Worm (Caenorhabditis elegans): ENCODE results near the gene Y70G10A.3.
"Not testable (repeated sequence)": the region's sequence is repeated elsewhere in the genome, so short reads cannot be mapped to it uniquely, and the experiment has no call there.

Y70G10A.3 gene

DNA sequence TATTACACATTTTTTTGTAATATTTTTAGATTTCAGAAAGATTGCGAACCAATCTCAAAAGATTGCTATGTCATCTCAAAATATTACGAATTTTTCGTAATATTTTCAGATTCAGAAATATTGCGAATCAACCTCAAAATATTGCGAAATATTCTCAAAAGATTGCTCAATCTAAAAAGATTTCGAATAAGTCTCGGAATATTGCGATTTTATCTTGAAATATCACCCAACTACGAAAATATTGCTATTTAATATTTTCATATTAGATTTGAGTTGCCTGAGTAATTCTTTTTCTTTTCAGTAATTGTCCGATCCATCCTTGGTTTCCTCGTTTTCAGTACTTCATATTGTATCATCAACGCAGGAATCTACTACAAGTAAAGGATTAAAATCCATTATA is 17.0 kb upstream of the Y70G10A.3 start, which contains the start of gene Y70G10A.4:
Gene Y70G10A.4 (plus strand): TSS at position 301 of the 400 bp plus-strand sequence.
- not testable (repeated sequence) for TF ChIP-seq elt-3, snpc-4, ZK546.5 (tag; optimal IDR thresholded peaks at IDR 0.05)

DNA sequence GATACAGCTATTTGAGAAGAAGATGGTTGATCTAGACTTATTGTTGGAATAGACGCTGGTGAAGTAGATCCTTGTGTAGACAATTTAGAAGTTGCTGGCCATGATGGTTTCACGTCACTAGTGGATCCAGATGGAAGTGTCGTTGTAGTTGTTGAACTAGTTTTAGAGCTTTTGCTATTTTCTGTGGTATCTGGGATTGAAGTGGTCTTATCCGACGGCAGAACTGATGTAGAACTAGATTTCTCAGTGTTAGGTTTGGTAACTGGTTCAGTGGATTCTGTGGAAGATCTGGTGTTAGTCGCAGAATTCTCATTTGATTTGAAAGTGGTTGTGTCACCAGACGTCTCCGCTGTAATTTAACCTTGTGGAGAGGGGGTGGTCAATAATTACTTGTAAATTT is 7.3 kb upstream of the Y70G10A.3 start:
- TF ChIP-seq lsy-12 (tag; optimal IDR thresholded peaks at IDR 0.05) (no peak), ztf-4 (tag; optimal IDR thresholded peaks at IDR 0.05) (no peak), nhr-43 (tag; optimal IDR thresholded peaks at IDR 0.05; ENCODE audit: poor library complexity, severe bottlenecking) (no peak), unc-62 (GFP tag; optimal IDR thresholded peaks at IDR 0.05) (no peak), lin-15B (tag; optimal IDR thresholded peaks at IDR 0.05) (no peak), nhr-76 (tag; optimal IDR thresholded peaks at IDR 0.05) (no peak), nhr-67 (tag; optimal IDR thresholded peaks at IDR 0.05) (no peak), fkh-10 (GFP tag; optimal IDR thresholded peaks at IDR 0.05) (no peak), egl-5 (tag; optimal IDR thresholded peaks at IDR 0.05) (no peak), pqm-1 (tag; optimal IDR thresholded peaks at IDR 0.05) (no peak), nhr-25 (tag; optimal IDR thresholded peaks at IDR 0.05) (no peak), nhr-23 (tag; optimal IDR thresholded peaks at IDR 0.05) (no peak), elt-2 (tag; optimal IDR thresholded peaks at IDR 0.05) (no peak)

DNA sequence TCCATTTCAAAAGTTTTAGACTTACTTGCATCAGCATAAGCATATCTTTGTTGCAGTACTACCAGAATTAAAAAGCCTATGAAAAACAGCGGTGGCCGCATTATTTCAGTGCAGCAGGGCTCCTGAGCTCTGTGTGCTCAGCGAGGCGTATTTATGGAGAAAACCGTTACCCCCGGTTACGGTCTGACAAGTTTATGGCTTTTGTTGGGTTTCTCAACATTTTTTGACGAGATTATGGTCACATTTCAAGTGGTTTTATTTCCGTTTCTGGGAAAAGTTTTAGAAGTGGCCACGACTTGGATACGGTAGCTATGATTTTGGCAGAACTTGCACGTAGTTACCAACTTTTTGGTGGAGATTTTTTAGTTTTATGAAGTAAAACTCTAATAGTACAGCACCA is 4.9 kb upstream of the Y70G10A.3 start, which contains the start of gene paml-1:
Gene paml-1 (minus strand): TSS at position 101 of the 400 bp plus-strand sequence.
- TF ChIP-seq ceh-28 (tag; optimal IDR thresholded peaks at IDR 0.05) (no peak), elt-2 (tag; optimal IDR thresholded peaks at IDR 0.05) (no peak), R02D3.7 (tag; optimal IDR thresholded peaks at IDR 0.05) (no peak), elt-1 (tag; optimal IDR thresholded peaks at IDR 0.05) (no peak), nhr-43 (tag; optimal IDR thresholded peaks at IDR 0.05; ENCODE audit: poor library complexity, severe bottlenecking) (no peak), sea-2 (GFP tag; optimal IDR thresholded peaks at IDR 0.05) (no peak), nhr-28 (tag; optimal IDR thresholded peaks at IDR 0.05) (no peak), egl-5 (tag; optimal IDR thresholded peaks at IDR 0.05) (no peak), snpc-4 (tag; optimal IDR thresholded peaks at IDR 0.05) (no peak), skn-1 (tag; optimal IDR thresholded peaks at IDR 0.05) (no peak), nhr-237 (tag; optimal IDR thresholded peaks at IDR 0.05) (no peak)

DNA sequence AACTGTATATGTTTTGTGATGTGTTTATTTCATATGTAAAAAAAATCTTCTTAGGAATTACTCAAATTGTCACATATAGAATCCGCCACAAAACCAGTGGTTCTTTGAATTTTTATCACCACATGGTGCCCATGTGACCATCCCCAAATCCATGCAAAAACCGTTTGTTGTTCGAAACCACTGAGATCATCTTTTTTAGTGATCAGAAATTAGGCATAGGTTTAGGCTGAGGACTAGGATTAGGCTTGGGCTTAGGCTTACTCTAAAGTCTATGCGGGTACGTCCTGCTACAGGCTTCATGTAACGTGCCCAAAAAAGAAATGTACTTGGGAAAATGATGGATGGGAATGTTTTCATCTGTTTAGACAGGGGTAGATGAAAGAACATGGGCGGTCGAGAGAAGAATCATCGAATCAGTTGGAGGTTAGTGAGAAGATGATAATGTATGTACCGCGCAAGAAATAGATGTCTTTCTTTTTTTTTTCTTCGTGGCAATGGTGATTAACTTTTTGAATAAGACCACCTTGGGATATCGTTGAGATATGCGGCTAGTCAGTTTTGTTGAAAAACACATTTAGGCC is 2.5 kb upstream of the Y70G10A.3 start:
- peak; percentile 16 for TF ChIP-seq ztf-4 (tag; optimal IDR thresholded peaks at IDR 0.05)
- peak; percentile 37 for TF ChIP-seq ama-1 (optimal IDR thresholded peaks at IDR 0.05)
- TF ChIP-seq nhr-25 (tag; optimal IDR thresholded peaks at IDR 0.05): peak; percentile 25
- peak; percentile 9 for TF ChIP-seq nhr-43 (tag; optimal IDR thresholded peaks at IDR 0.05; ENCODE audit: poor library complexity, severe bottlenecking)
- no peak for TF ChIP-seq sea-2 (GFP tag; optimal IDR thresholded peaks at IDR 0.05)
- peak in 1 of 3 experiments; percentile 61 for TF ChIP-seq elt-3 (tag; optimal IDR thresholded peaks at IDR 0.05)
- TF ChIP-seq zag-1 (tag; optimal IDR thresholded peaks at IDR 0.05): no peak

DNA sequence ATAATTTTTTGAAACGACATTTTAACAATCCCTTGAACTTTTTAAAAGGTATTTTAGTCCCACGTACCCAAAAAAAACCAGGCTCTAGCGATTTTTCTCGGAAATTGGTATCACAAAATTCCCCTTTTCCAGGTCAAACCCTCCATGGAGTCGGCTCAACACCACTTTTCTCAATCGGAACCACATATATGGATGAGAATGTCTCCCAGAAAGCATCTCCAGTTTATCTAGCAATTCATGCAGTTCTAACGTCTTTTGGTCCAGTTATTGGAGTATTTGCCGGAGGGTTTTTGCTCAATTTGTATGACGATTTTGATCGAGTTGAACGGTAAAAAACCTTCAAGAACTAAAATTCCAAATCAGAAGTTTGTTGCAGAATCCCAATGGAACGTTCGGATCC is 1.2 kb downstream of the Y70G10A.3 start:
- no peak for TF ChIP-seq fkh-2 (tag; optimal IDR thresholded peaks at IDR 0.05)
- TF ChIP-seq pqm-1 (tag; optimal IDR thresholded peaks at IDR 0.05): no peak
- TF ChIP-seq mdl-1 (tag; optimal IDR thresholded peaks at IDR 0.05): no peak
- TF ChIP-seq fos-1 (tag; optimal IDR thresholded peaks at IDR 0.05): no peak
- TF ChIP-seq jun-1 (tag; optimal IDR thresholded peaks at IDR 0.05): no peak
- no peak for TF ChIP-seq sea-2 (GFP tag; optimal IDR thresholded peaks at IDR 0.05)
- no peak for TF ChIP-seq zag-1 (tag; optimal IDR thresholded peaks at IDR 0.05)

DNA sequence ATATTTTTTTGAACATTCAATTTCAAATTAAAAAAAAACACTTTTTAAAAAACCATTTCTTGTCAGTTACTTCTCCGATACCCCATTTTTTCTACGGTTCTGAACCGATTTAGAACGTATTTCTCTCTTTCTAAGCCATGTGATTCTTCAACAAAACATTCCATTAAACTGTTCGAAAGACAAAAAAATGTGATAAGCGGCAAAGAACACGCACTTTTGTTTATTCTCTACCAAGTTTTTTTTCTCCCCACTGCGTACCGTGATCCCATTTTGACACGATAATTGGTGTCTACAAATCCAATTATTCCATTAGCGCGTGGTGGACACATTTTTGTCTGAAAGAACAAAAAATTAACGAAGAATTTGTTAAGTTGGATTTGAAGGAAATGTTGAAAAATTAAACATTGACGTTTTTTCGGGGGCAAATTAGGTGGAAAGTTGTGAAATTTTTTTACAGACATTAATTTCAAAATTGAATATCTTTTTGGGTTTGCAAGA is 2.5 kb downstream of the Y70G10A.3 start:
- TF ChIP-seq lsy-12 (tag; optimal IDR thresholded peaks at IDR 0.05): no peak
- TF ChIP-seq nhr-43 (tag; optimal IDR thresholded peaks at IDR 0.05; ENCODE audit: poor library complexity, severe bottlenecking): peak; percentile 40
- peak; percentile 1 for TF ChIP-seq nhr-25 (tag; optimal IDR thresholded peaks at IDR 0.05)

DNA sequence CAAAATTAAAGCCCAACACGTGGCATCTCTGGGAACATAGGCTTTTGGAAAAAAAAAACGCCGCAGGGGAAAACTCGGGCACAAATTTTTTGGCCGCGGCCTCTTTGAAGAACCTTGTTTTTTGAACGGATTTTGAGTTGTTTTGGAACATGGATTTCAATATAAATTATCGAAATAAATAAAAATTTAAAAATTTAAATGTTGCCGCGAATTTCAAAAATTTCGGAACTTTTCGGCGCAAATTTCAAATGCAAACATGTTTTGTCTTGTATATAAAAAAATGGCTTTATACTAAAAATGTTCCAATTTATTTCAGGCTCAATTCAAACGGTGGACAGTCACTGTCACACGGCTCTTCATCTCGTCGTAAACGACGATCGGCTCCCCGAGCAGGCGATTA is 5.1 kb downstream of the Y70G10A.3 start:
- TF ChIP-seq tbx-2 (tag; optimal IDR thresholded peaks at IDR 0.05): no peak
- TF ChIP-seq egl-27 (tag; optimal IDR thresholded peaks at IDR 0.05): no peak
- no peak for TF ChIP-seq nhr-77 (tag; optimal IDR thresholded peaks at IDR 0.05)
- TF ChIP-seq skn-1 (tag; optimal IDR thresholded peaks at IDR 0.05): no peak
- TF ChIP-seq nhr-28 (tag; optimal IDR thresholded peaks at IDR 0.05): no peak
- TF ChIP-seq elt-3 (tag; optimal IDR thresholded peaks at IDR 0.05): no peak
- no peak for TF ChIP-seq ceh-16 (tag; optimal IDR thresholded peaks at IDR 0.05)
- no peak for TF ChIP-seq unc-62 (GFP tag; optimal IDR thresholded peaks at IDR 0.05)
- no peak for TF ChIP-seq fkh-2 (tag; optimal IDR thresholded peaks at IDR 0.05)
- TF ChIP-seq nhr-76 (tag; optimal IDR thresholded peaks at IDR 0.05): no peak
- no peak for TF ChIP-seq ama-1 (optimal IDR thresholded peaks at IDR 0.05)
- TF ChIP-seq elt-2 (tag; optimal IDR thresholded peaks at IDR 0.05): no peak
- no peak for TF ChIP-seq nfya-1 (tag; optimal IDR thresholded peaks at IDR 0.05; ENCODE audit: insufficient read depth)
- TF ChIP-seq ZK546.5 (tag; optimal IDR thresholded peaks at IDR 0.05): no peak
- no peak for TF ChIP-seq R02D3.7 (tag; optimal IDR thresholded peaks at IDR 0.05)
- TF ChIP-seq nhr-12 (tag; optimal IDR thresholded peaks at IDR 0.05): no peak

Data from whole organism, L3 larva.